Worm (Caenorhabditis elegans) whole organism, L4 larva: ENCODE data around the gene Y41D4B.4.

Experiments
- dmd-9 ChIP-seq: fragments of 200-800 bp; sonication (Bioruptor generic); IDR thresholded peaks from 2 replicates; pipeline ENCODE4 v1.3.6; 2022; ENCODE audit warnings: missing genetic modification reagents, missing genetic modification characterization, missing compliant biosample characterization
- dpl-1 ChIP-seq: fragments of 150-350 bp; optimal IDR thresholded peaks from 2 replicates; lab custom pipeline; 2014; ENCODE audit warnings: missing biosample characterization, missing genetic modification reagents, missing genetic modification characterization
- egl-27 ChIP-seq: sonication (generic microtip); optimal IDR thresholded peaks from 3 replicates; lab custom pipeline; 2017; ENCODE audit warnings: missing biosample characterization, missing genetic modification reagents, missing genetic modification characterization
- mdl-1 ChIP-seq, 2 experiments: fragments of 150-350 bp in 1 of 2; sonication (generic microtip) in 1 of 2; optimal IDR thresholded peaks; 2 replicates each; lab custom pipeline; 2014 to 2017; ENCODE audit warnings: missing biosample characterization in 2 of 2, missing genetic modification characterization in 2 of 2
- nhr-10 ChIP-seq: fragments of 150-350 bp; optimal IDR thresholded peaks from 2 replicates; lab custom pipeline; 2014; ENCODE audit warnings: missing biosample characterization, missing genetic modification characterization
- nhr-237 ChIP-seq: sonication (generic microtip); optimal IDR thresholded peaks from 2 replicates; lab custom pipeline; 2017; ENCODE audit warnings: missing biosample characterization, missing genetic modification characterization
- nhr-6 ChIP-seq: fragments of 150-350 bp; optimal IDR thresholded peaks from 2 replicates; lab custom pipeline; 2014; ENCODE audit warnings: missing biosample characterization, missing genetic modification characterization
- nhr-77 ChIP-seq: fragments of 150-350 bp; optimal IDR thresholded peaks from 2 replicates; lab custom pipeline; 2014; ENCODE audit warnings: missing biosample characterization, missing genetic modification characterization
- pha-4 ChIP-seq, 2 experiments: fragments of 150-350 bp in 1 of 2; fragments of 200-800 bp in 1 of 2; sonication (Bioruptor generic) in 1 of 2; IDR thresholded peaks in 1 of 2; optimal IDR thresholded peaks in 1 of 2; 2 replicates each; pipeline versions ENCODE4 v1.3.6 to Lab custom; 2014 to 2022; ENCODE audit warnings: missing genetic modification characterization in 2 of 2, missing genetic modification reagents in 2 of 2, missing biosample characterization in 1 of 2, missing compliant biosample characterization in 1 of 2
- pqm-1 ChIP-seq: sonication (generic microtip); optimal IDR thresholded peaks from 2 replicates; lab custom pipeline; 2017; ENCODE audit warnings: missing biosample characterization, missing genetic modification characterization
- unc-39 ChIP-seq: sonication (generic microtip); optimal IDR thresholded peaks from 2 replicates; lab custom pipeline; 2017; ENCODE audit warnings: missing biosample characterization, missing genetic modification characterization
- zag-1 ChIP-seq: fragments of 150-350 bp; optimal IDR thresholded peaks from 2 replicates; lab custom pipeline; 2014; ENCODE audit warnings: missing biosample characterization, missing genetic modification characterization

DNA sequence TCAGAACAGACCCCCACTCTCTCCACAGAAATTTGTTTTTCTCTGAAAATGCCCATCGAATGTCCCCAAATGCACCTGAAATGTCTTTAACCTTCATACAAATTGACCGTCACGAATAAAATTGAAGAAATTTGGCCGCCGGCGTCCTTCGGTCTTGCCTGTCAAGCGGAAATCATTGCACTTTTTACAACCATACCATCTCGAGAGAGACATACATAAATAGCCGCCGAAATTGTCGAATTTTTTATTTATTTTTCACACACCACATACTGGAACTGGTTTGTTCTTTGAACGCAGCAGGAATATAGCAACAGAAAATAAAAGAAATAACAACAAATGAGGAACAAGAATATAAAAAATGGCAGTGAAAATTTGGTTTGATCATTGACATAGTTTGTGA, 55.8 kb downstream of the Y41D4B.4 start:
- TF ChIP-seq mdl-1 (tag; optimal IDR thresholded peaks at IDR 0.05; lab: Kevin White, UChicago) (no peak), nhr-10 (tag; lab: Kevin White, UChicago) (no peak), nhr-77 (no peak), nhr-6 (tag; lab: Kevin White, UChicago) (no peak), dpl-1 (GFP tag; lab: Kevin White, UChicago) (no peak), dmd-9 (no peak), nhr-237 (tag; lab: Kevin White, UChicago) (no peak), egl-27 (tag; lab: Kevin White, UChicago) (no peak), pqm-1 (tag; lab: Kevin White, UChicago) (no peak), unc-39 (no peak), zag-1 (tag; lab: Kevin White, UChicago) (no peak), pha-4 (GFP tag; IDR thresholded peaks at IDR 0.05; lab: Robert Waterston, UW) (no peak), pha-4 (tag; optimal IDR thresholded peaks at IDR 0.05; lab: Kevin White, UChicago) (no peak)
